Worm (Caenorhabditis elegans) whole organism, L4 larva: ENCODE data around the gene srd-2.

ENCODE experiments used
- D1046.2 ChIP-seq: fragments of 200-800 bp; sonication (Bioruptor generic); IDR thresholded peaks from 2 replicates; pipeline ENCODE4 v1.3.6; 2022; ENCODE audit warnings: missing genetic modification characterization, missing compliant biosample characterization
- F26F4.8 ChIP-seq: fragments of 200-800 bp; sonication (Bioruptor generic); conservative IDR thresholded peaks from 2 replicates; pipeline ENCODE4 v1.3.6; 2022; ENCODE audit warnings: missing genetic modification characterization, missing compliant biosample characterization
- F44E2.7 ChIP-seq: fragments of 200-800 bp; sonication (Bioruptor generic); IDR thresholded peaks from 2 replicates; pipeline ENCODE4 v2.1.2; 2022; ENCODE audit warnings: missing genetic modification characterization, missing compliant biosample characterization
- T20F7.1 ChIP-seq: fragments of 200-800 bp; sonication (Bioruptor generic); optimal IDR thresholded peaks from 2 replicates; lab custom pipeline; 2018; ENCODE audit warnings: mild to moderate bottlenecking, missing genetic modification characterization, missing compliant biosample characterization
- T26A8.4 ChIP-seq: fragments of 200-800 bp; sonication (Bioruptor generic); IDR thresholded peaks from 2 replicates; pipeline ENCODE4 v1.3.6; 2022; ENCODE audit warnings: missing genetic modification characterization, missing compliant biosample characterization
- Y48G9A.11 ChIP-seq: fragments of 200-800 bp; sonication (Bioruptor generic); IDR thresholded peaks from 2 replicates; pipeline ENCODE4 v1.3.6; 2022; ENCODE audit warnings: missing genetic modification reagents, missing genetic modification characterization, missing compliant biosample characterization
- Y5F2A.4 ChIP-seq: fragments of 200-800 bp; sonication (Bioruptor generic); optimal IDR thresholded peaks from 2 replicates; lab custom pipeline; 2018; ENCODE audit warnings: mild to moderate bottlenecking, missing genetic modification characterization, missing compliant biosample characterization
- Y75B8A.6 ChIP-seq: fragments of 200-800 bp; sonication (Bioruptor generic); IDR thresholded peaks from 2 replicates; pipeline ENCODE4 v1.3.6; 2022; ENCODE audit warnings: missing genetic modification reagents, missing genetic modification characterization, missing compliant biosample characterization
- ZK337.2 ChIP-seq: fragments of 200-800 bp; sonication (Bioruptor generic); IDR thresholded peaks from 2 replicates; pipeline ENCODE4 v1.3.6; 2022; ENCODE audit warnings: missing genetic modification reagents, missing genetic modification characterization, missing compliant biosample characterization
- ZK546.5 ChIP-seq, 2 experiments: sonication (generic microtip); optimal IDR thresholded peaks; 2 replicates each; lab custom pipeline; 2017; ENCODE audit warnings: missing biosample characterization in 2 of 2, missing genetic modification characterization in 2 of 2
- ceh-44 ChIP-seq: fragments of 200-800 bp; sonication (Bioruptor generic); IDR thresholded peaks from 2 replicates; pipeline ENCODE4 v1.3.6; 2022; ENCODE audit warnings: missing genetic modification reagents, missing genetic modification characterization, missing compliant biosample characterization
- ceh-62 ChIP-seq: sonication (generic microtip); optimal IDR thresholded peaks from 2 replicates; lab custom pipeline; 2017; ENCODE audit warnings: missing biosample characterization, missing genetic modification characterization
- ceh-82 ChIP-seq: sonication (generic microtip); optimal IDR thresholded peaks from 2 replicates; lab custom pipeline; 2017; ENCODE audit warnings: missing biosample characterization, missing genetic modification characterization
- daf-16 ChIP-seq, 3 experiments: sonication (generic microtip); optimal IDR thresholded peaks; 2 replicates each; lab custom pipeline; 2016 to 2017; ENCODE audit warnings: missing genetic modification characterization in 3 of 3, missing genetic modification reagents in 3 of 3, mild to moderate bottlenecking in 2 of 3, missing compliant biosample characterization in 2 of 3, missing biosample characterization in 1 of 3, moderate library complexity in 1 of 3
- daf-8 ChIP-seq: fragments of 200-800 bp; sonication (Bioruptor generic); IDR thresholded peaks from 2 replicates; pipeline ENCODE4 v1.3.6; 2022; ENCODE audit warnings: missing genetic modification characterization, missing compliant biosample characterization
- egl-27 ChIP-seq: sonication (generic microtip); optimal IDR thresholded peaks from 3 replicates; lab custom pipeline; 2017; ENCODE audit warnings: missing biosample characterization, missing genetic modification reagents, missing genetic modification characterization
- egl-43 ChIP-seq: fragments of 200-800 bp; sonication (Bioruptor generic); IDR thresholded peaks from 2 replicates; pipeline ENCODE4 v1.3.6; 2022; ENCODE audit warnings: missing genetic modification reagents, missing genetic modification characterization, missing compliant biosample characterization
- hif-1 ChIP-seq, 2 experiments: sonication (generic microtip); optimal IDR thresholded peaks; 2 replicates each; lab custom pipeline; 2016 to 2017; ENCODE audit warnings: missing compliant biosample characterization in 2 of 2, missing genetic modification characterization in 2 of 2, missing genetic modification reagents in 2 of 2, missing genotype in 2 of 2, mild to moderate bottlenecking in 1 of 2
- hlh-30 ChIP-seq: sonication (generic microtip); optimal IDR thresholded peaks from 2 replicates; lab custom pipeline; 2017; ENCODE audit warnings: antibody characterized with exemption, mild to moderate bottlenecking, missing genetic modification characterization, missing compliant biosample characterization; ENCODE audit not compliant: insufficient read depth
- lin-1 ChIP-seq: fragments of 200-800 bp; sonication (Bioruptor generic); IDR thresholded peaks from 2 replicates; pipeline ENCODE4 v1.3.6; 2022; ENCODE audit warnings: missing genetic modification reagents, missing genetic modification characterization, missing compliant biosample characterization
- lin-29 ChIP-seq: fragments of 200-800 bp; sonication (Bioruptor generic); IDR thresholded peaks from 2 replicates; pipeline ENCODE4 v1.3.6; 2022; ENCODE audit warnings: missing genetic modification reagents, missing genetic modification characterization, missing compliant biosample characterization
- lsy-2 ChIP-seq, 2 experiments: fragments of 150-350 bp in 1 of 2; sonication (generic microtip) in 1 of 2; optimal IDR thresholded peaks; 2 replicates each; lab custom pipeline; 2014 to 2017; ENCODE audit warnings: missing biosample characterization in 2 of 2, missing genetic modification characterization in 2 of 2
- mdl-1 ChIP-seq, 2 experiments: fragments of 150-350 bp in 1 of 2; sonication (generic microtip) in 1 of 2; optimal IDR thresholded peaks; 2 replicates each; lab custom pipeline; 2014 to 2017; ENCODE audit warnings: missing biosample characterization in 2 of 2, missing genetic modification characterization in 2 of 2
- mep-1 ChIP-seq: fragments of 150-350 bp; sonication (generic microtip); optimal IDR thresholded peaks from 3 replicates; lab custom pipeline; 2014; ENCODE audit warnings: missing biosample characterization, missing genetic modification characterization
- mes-2 ChIP-seq: sonication (generic microtip); optimal IDR thresholded peaks from 2 replicates; lab custom pipeline; 2016; ENCODE audit warnings: missing genotype, mild to moderate bottlenecking, missing genetic modification characterization, missing compliant biosample characterization; ENCODE audit not compliant: poor library complexity, severe bottlenecking
- mxl-2 ChIP-seq: fragments of 200-800 bp; sonication (Bioruptor generic); conservative IDR thresholded peaks from 2 replicates; pipeline ENCODE4 v1.3.6; 2022; ENCODE audit warnings: missing genetic modification reagents, missing genetic modification characterization, missing compliant biosample characterization
- mxl-3 ChIP-seq: fragments of 200-800 bp; sonication (Bioruptor generic); optimal IDR thresholded peaks from 2 replicates; lab custom pipeline; 2018; ENCODE audit warnings: mild to moderate bottlenecking, missing genetic modification characterization, missing compliant biosample characterization
- nhr-237 ChIP-seq: sonication (generic microtip); optimal IDR thresholded peaks from 2 replicates; lab custom pipeline; 2017; ENCODE audit warnings: missing biosample characterization, missing genetic modification characterization
- nhr-25 ChIP-seq: sonication (generic microtip); optimal IDR thresholded peaks from 2 replicates; lab custom pipeline; 2017; ENCODE audit warnings: missing genetic modification characterization, mild to moderate bottlenecking, missing compliant biosample characterization, antibody characterized with exemption, moderate library complexity, borderline replicate concordance; ENCODE audit not compliant: insufficient read depth
- nhr-28 ChIP-seq: fragments of 150-350 bp; optimal IDR thresholded peaks from 2 replicates; lab custom pipeline; 2014; ENCODE audit warnings: missing biosample characterization, missing genetic modification characterization
- nhr-6 ChIP-seq: fragments of 150-350 bp; optimal IDR thresholded peaks from 2 replicates; lab custom pipeline; 2014; ENCODE audit warnings: missing biosample characterization, missing genetic modification characterization
- nhr-77 ChIP-seq: fragments of 150-350 bp; optimal IDR thresholded peaks from 2 replicates; lab custom pipeline; 2014; ENCODE audit warnings: missing biosample characterization, missing genetic modification characterization
- pha-4 ChIP-seq, 2 experiments: fragments of 150-350 bp in 1 of 2; fragments of 200-800 bp in 1 of 2; sonication (Bioruptor generic) in 1 of 2; IDR thresholded peaks in 1 of 2; optimal IDR thresholded peaks in 1 of 2; 2 replicates each; pipeline versions ENCODE4 v1.3.6 to Lab custom; 2014 to 2022; ENCODE audit warnings: missing genetic modification characterization in 2 of 2, missing genetic modification reagents in 2 of 2, missing biosample characterization in 1 of 2, missing compliant biosample characterization in 1 of 2
- pqm-1 ChIP-seq: sonication (generic microtip); optimal IDR thresholded peaks from 2 replicates; lab custom pipeline; 2017; ENCODE audit warnings: missing biosample characterization, missing genetic modification characterization
- sdz-12 ChIP-seq: fragments of 200-800 bp; sonication (Bioruptor generic); optimal IDR thresholded peaks from 2 replicates; lab custom pipeline; 2018; ENCODE audit warnings: mild to moderate bottlenecking, missing genetic modification characterization, missing compliant biosample characterization
- snpc-1.2 ChIP-seq: fragments of 200-800 bp; sonication (Bioruptor generic); IDR thresholded peaks from 2 replicates; pipeline ENCODE4 v1.3.6; 2022; ENCODE audit warnings: missing genetic modification reagents, missing genetic modification characterization, missing compliant biosample characterization
- spr-1 ChIP-seq: sonication (generic microtip); optimal IDR thresholded peaks from 2 replicates; lab custom pipeline; 2016; ENCODE audit warnings: mild to moderate bottlenecking, missing genetic modification characterization, missing compliant biosample characterization
- spr-3 ChIP-seq: fragments of 200-800 bp; sonication (Bioruptor generic); optimal IDR thresholded peaks from 2 replicates; lab custom pipeline; 2018; ENCODE audit warnings: mild to moderate bottlenecking, missing genetic modification characterization, missing compliant biosample characterization
- zag-1 ChIP-seq: fragments of 150-350 bp; optimal IDR thresholded peaks from 2 replicates; lab custom pipeline; 2014; ENCODE audit warnings: missing biosample characterization, missing genetic modification characterization
- zfp-3 ChIP-seq: fragments of 200-800 bp; sonication (Bioruptor generic); conservative IDR thresholded peaks from 2 replicates; pipeline ENCODE4 v1.3.6; 2022; ENCODE audit warnings: missing genetic modification reagents, missing genetic modification characterization, missing compliant biosample characterization
- zip-11 ChIP-seq: fragments of 200-800 bp; sonication (Bioruptor generic); IDR thresholded peaks from 2 replicates; pipeline ENCODE4 v1.3.6; 2022; ENCODE audit warnings: missing genetic modification characterization, missing compliant biosample characterization

The srd-2 gene

DNA sequence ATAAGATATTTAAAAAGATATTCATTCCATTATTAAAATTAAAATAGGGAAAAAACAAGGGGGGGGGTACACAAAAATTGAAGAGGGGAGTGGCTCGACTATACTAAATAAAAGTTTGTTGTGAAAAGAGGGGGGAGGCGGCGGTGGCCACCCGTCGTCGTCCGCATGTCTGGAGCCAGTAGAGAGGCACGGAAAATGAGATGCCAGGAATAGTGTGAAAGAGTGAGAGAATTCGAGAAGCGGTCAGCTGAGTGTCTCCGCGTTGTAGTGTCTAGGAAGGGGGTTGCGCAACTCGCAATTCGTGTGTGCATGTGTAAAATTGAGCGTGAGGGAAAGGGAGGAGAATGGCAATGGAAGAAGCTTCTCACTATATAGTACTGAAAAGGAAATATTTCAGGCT, 14.6 kb upstream of the srd-2 start (continued):
- peak in 1 of 2 experiments; percentile 9 for TF ChIP-seq lsy-2 (tag; optimal IDR thresholded peaks at IDR 0.05; lab: Kevin White, UChicago)
- TF ChIP-seq Y48G9A.11: no peak
- TF ChIP-seq sdz-12 (GFP tag; lab: Kevin White, UChicago): no peak
- TF ChIP-seq lin-29 (GFP tag; lab: Robert Waterston, UW): no peak
- peak in 1 of 2 experiments; percentile 18 for TF ChIP-seq mdl-1 (tag; optimal IDR thresholded peaks at IDR 0.05; lab: Kevin White, UChicago)
- no peak for TF ChIP-seq egl-27 (tag; lab: Kevin White, UChicago)
- TF ChIP-seq daf-16 (GFP tag; optimal IDR thresholded peaks at IDR 0.05; lab: Kevin White, UChicago): no peak
- no peak for TF ChIP-seq daf-16 (tag; optimal IDR thresholded peaks at IDR 0.05; lab: Kevin White, UChicago)
- no peak for TF ChIP-seq mep-1
- TF ChIP-seq nhr-77 (tag; lab: Kevin White, UChicago): no peak
- no peak for TF ChIP-seq daf-8 (GFP tag; lab: Robert Waterston, UW)
- TF ChIP-seq pha-4 (GFP tag; IDR thresholded peaks at IDR 0.05; lab: Robert Waterston, UW): no peak; the same call in 1 of the 2 replicates
- TF ChIP-seq pha-4 (tag; optimal IDR thresholded peaks at IDR 0.05; lab: Kevin White, UChicago): no peak
- TF ChIP-seq ZK337.2 (GFP tag; lab: Robert Waterston, UW): no peak
- TF ChIP-seq zfp-3 (GFP tag; lab: Robert Waterston, UW): no peak
- no peak for TF ChIP-seq mxl-2 (GFP tag; lab: Robert Waterston, UW)
- TF ChIP-seq mes-2 (tag; lab: Kevin White, UChicago): peak; percentile 26
- TF ChIP-seq T26A8.4: no peak
- no peak for TF ChIP-seq spr-3 (GFP tag; lab: Kevin White, UChicago)
- TF ChIP-seq lin-1: no peak
- TF ChIP-seq T20F7.1: no peak
- no peak for TF ChIP-seq ceh-82 (tag; lab: Kevin White, UChicago)
- no peak for TF ChIP-seq ZK546.5 (tag; optimal IDR thresholded peaks at IDR 0.05; lab: Kevin White, UChicago)
- no peak for TF ChIP-seq nhr-28 (tag; lab: Kevin White, UChicago)
- no peak for TF ChIP-seq zip-11 (GFP tag; lab: Robert Waterston, UW)
- TF ChIP-seq hlh-30 (tag; lab: Kevin White, UChicago): peak; percentile 60
- no peak for TF ChIP-seq pqm-1 (tag; lab: Kevin White, UChicago)
- no peak for TF ChIP-seq mxl-3 (GFP tag; lab: Kevin White, UChicago)
- TF ChIP-seq zag-1 (tag; lab: Kevin White, UChicago): no peak
- no peak for TF ChIP-seq nhr-237 (tag; lab: Kevin White, UChicago)
- no peak for TF ChIP-seq ceh-62 (tag; lab: Kevin White, UChicago)
- no peak for TF ChIP-seq D1046.2 (GFP tag; lab: Robert Waterston, UW)
- TF ChIP-seq Y75B8A.6 (GFP tag; lab: Robert Waterston, UW): no peak
- no peak for TF ChIP-seq ceh-44
- no peak for TF ChIP-seq spr-1 (tag; lab: Kevin White, UChicago)
- TF ChIP-seq F26F4.8 (GFP tag; lab: Robert Waterston, UW): no peak
- TF ChIP-seq F44E2.7: no peak
- no peak for TF ChIP-seq snpc-1.2
- TF ChIP-seq egl-43 (GFP tag; lab: Robert Waterston, UW): no peak
- no peak for TF ChIP-seq nhr-25 (tag; lab: Kevin White, UChicago)
- peak in 1 of 2 experiments; percentile 1 for TF ChIP-seq hif-1 (tag; optimal IDR thresholded peaks at IDR 0.05; lab: Kevin White, UChicago)
- no peak for TF ChIP-seq nhr-6 (tag; lab: Kevin White, UChicago)
- no peak for TF ChIP-seq Y5F2A.4 (GFP tag; lab: Kevin White, UChicago)
